Fruit fly (Drosophila melanogaster) whole organism, embryonic: ENCODE results near the gene Mst36Fb.
A peak's percentile ranks its signal among the peaks of the same experiment; 100 is the strongest.

Experiments used
- BtbVII ChIP-seq: fragments of 200-800 bp; sonication (Bioruptor generic); optimal IDR thresholded peaks from 3 replicates; lab custom pipeline; 2017; ENCODE audit warnings: missing biosample characterization, mild to moderate bottlenecking, missing genetic modification characterization
- Bteb2 ChIP-seq: fragments of 200-800 bp; sonication (Bioruptor generic); optimal IDR thresholded peaks from 2 replicates; lab custom pipeline; 2016; ENCODE audit warnings: missing biosample characterization, missing genetic modification characterization
- CG10147 ChIP-seq: fragments of 200-800 bp; sonication (Bioruptor generic); optimal IDR thresholded peaks from 2 replicates; lab custom pipeline; 2019; ENCODE audit warnings: missing biosample characterization, mild to moderate bottlenecking, missing genetic modification characterization, moderate library complexity
- CG1024 ChIP-seq: fragments of 200-800 bp; sonication (Bioruptor generic); IDR thresholded peaks from 2 replicates; pipeline ENCODE4 v1.3.6; 2022; ENCODE audit warnings: missing biosample characterization, missing genetic modification characterization
- CG11504 ChIP-seq: fragments of 200-800 bp; sonication (Bioruptor generic); optimal IDR thresholded peaks from 3 replicates; lab custom pipeline; 2019; ENCODE audit warnings: missing biosample characterization, mild to moderate bottlenecking, missing genetic modification characterization, moderate library complexity
- CG12071 ChIP-seq: fragments of 200-800 bp; sonication (Bioruptor generic); optimal IDR thresholded peaks from 3 replicates; lab custom pipeline; 2018; ENCODE audit warnings: missing biosample characterization, mild to moderate bottlenecking, missing genetic modification characterization
- CG12942 ChIP-seq: fragments of 200-800 bp; sonication (Bioruptor generic); optimal IDR thresholded peaks from 3 replicates; lab custom pipeline; 2016; ENCODE audit warnings: missing biosample characterization, missing genetic modification characterization
- CG13894 ChIP-seq: fragments of 200-800 bp; sonication (Bioruptor generic); optimal IDR thresholded peaks from 3 replicates; lab custom pipeline; 2018; ENCODE audit warnings: missing biosample characterization, mild to moderate bottlenecking, missing genetic modification characterization, moderate library complexity
- CG14014 ChIP-seq: fragments of 200-800 bp; sonication (Bioruptor generic); IDR thresholded peaks from 2 replicates; pipeline ENCODE4 v1.3.6; 2022; ENCODE audit warnings: missing biosample characterization, missing genetic modification characterization
- CG15011 ChIP-seq: fragments of 200-800 bp; sonication (Bioruptor generic); optimal IDR thresholded peaks from 3 replicates; lab custom pipeline; 2018; ENCODE audit warnings: missing biosample characterization, mild to moderate bottlenecking, missing genetic modification characterization
- CG15514 ChIP-seq: fragments of 200-800 bp; sonication (Bioruptor generic); optimal IDR thresholded peaks from 3 replicates; lab custom pipeline; 2017; ENCODE audit warnings: missing biosample characterization, missing genetic modification characterization, mild to moderate bottlenecking, moderate library complexity, missing genetic modification reagents
- CG15601 ChIP-seq: fragments of 200-800 bp; sonication (Bioruptor generic); optimal IDR thresholded peaks from 3 replicates; lab custom pipeline; 2019; ENCODE audit warnings: missing biosample characterization, mild to moderate bottlenecking, missing genetic modification characterization, moderate library complexity
- CG17568 ChIP-seq: fragments of 200-800 bp; sonication (Bioruptor generic); optimal IDR thresholded peaks from 2 replicates; lab custom pipeline; 2018; ENCODE audit warnings: missing biosample characterization, mild to moderate bottlenecking, missing genetic modification characterization, moderate library complexity
- CG18599 ChIP-seq: fragments of 200-800 bp; sonication (Bioruptor generic); optimal IDR thresholded peaks from 3 replicates; lab custom pipeline; 2017; ENCODE audit warnings: missing biosample characterization, missing genetic modification characterization, mild to moderate bottlenecking, moderate library complexity, missing genetic modification reagents
- CG2120 ChIP-seq: fragments of 200-800 bp; sonication (Bioruptor generic); optimal IDR thresholded peaks from 3 replicates; lab custom pipeline; 2016; ENCODE audit warnings: missing biosample characterization, missing genetic modification characterization
- CG30403 ChIP-seq: fragments of 200-800 bp; sonication (Bioruptor generic); optimal IDR thresholded peaks from 3 replicates; lab custom pipeline; 2016; ENCODE audit warnings: missing biosample characterization, missing genetic modification characterization
- CG3281 ChIP-seq: fragments of 200-800 bp; sonication (Bioruptor generic); optimal IDR thresholded peaks from 3 replicates; lab custom pipeline; 2017; ENCODE audit warnings: missing biosample characterization, mild to moderate bottlenecking, missing genetic modification characterization
- CG33557 ChIP-seq: fragments of 200-800 bp; sonication (Bioruptor generic); optimal IDR thresholded peaks from 2 replicates; lab custom pipeline; 2019; ENCODE audit warnings: missing biosample characterization, mild to moderate bottlenecking, missing genetic modification characterization, moderate library complexity
- CG34376 ChIP-seq: fragments of 200-800 bp; sonication (Bioruptor generic); optimal IDR thresholded peaks from 2 replicates; lab custom pipeline; 2018; ENCODE audit warnings: missing biosample characterization, mild to moderate bottlenecking, missing genetic modification characterization
- CG6765 ChIP-seq: fragments of 200-800 bp; sonication (Bioruptor generic); optimal IDR thresholded peaks from 3 replicates; lab custom pipeline; 2017; ENCODE audit warnings: missing biosample characterization, mild to moderate bottlenecking, missing genetic modification characterization
- CG7556 ChIP-seq: fragments of 200-800 bp; sonication (Bioruptor generic); optimal IDR thresholded peaks from 2 replicates; lab custom pipeline; 2017; ENCODE audit warnings: missing biosample characterization, mild to moderate bottlenecking, missing genetic modification characterization
- CG7963 ChIP-seq: fragments of 200-800 bp; sonication (Bioruptor generic); IDR thresholded peaks from 3 replicates; pipeline ENCODE4 v1.3.6; 2022; ENCODE audit warnings: missing biosample characterization, missing genetic modification characterization; ENCODE audit not compliant: partially characterized antibody
- CG8089 ChIP-seq: fragments of 200-800 bp; sonication (Bioruptor generic); optimal IDR thresholded peaks from 3 replicates; lab custom pipeline; 2016; ENCODE audit warnings: missing biosample characterization, missing genetic modification characterization
- Dbx ChIP-seq: fragments of 200-800 bp; sonication (Bioruptor generic); IDR thresholded peaks from 3 replicates; pipeline ENCODE4 v1.3.6; 2022; ENCODE audit warnings: missing biosample characterization, missing genetic modification characterization
- Ets65A ChIP-seq: fragments of 200-800 bp; sonication (Bioruptor generic); peaks from one replicate; lab custom pipeline; 2016; ENCODE audit warnings: missing biosample characterization, missing genetic modification characterization
- Fer1 ChIP-seq: fragments of 200-800 bp; sonication (Bioruptor generic); optimal IDR thresholded peaks from 2 replicates; lab custom pipeline; 2017; ENCODE audit warnings: missing biosample characterization, mild to moderate bottlenecking, missing genetic modification characterization
- HLHmδ ChIP-seq: fragments of 200-800 bp; sonication (Bioruptor generic); optimal IDR thresholded peaks from 2 replicates; lab custom pipeline; 2018; ENCODE audit warnings: missing biosample characterization, mild to moderate bottlenecking, missing genetic modification characterization, moderate library complexity
- Hmr ChIP-seq: fragments of 200-800 bp; sonication (Bioruptor generic); optimal IDR thresholded peaks from 3 replicates; lab custom pipeline; 2017; ENCODE audit warnings: mild to moderate bottlenecking, missing biosample characterization, missing genetic modification reagents, missing genetic modification characterization
- MBD-R2 ChIP-seq: fragments of 200-800 bp; sonication (Bioruptor generic); IDR thresholded peaks from 2 replicates; pipeline ENCODE4 v1.3.6; 2022; ENCODE audit warnings: missing biosample characterization, missing genetic modification characterization
- Med ChIP-seq: fragments of 200-800 bp; sonication (Bioruptor generic); peaks from one replicate; lab custom pipeline; 2016; ENCODE audit warnings: missing biosample characterization, missing genetic modification characterization, mild to moderate bottlenecking, inconsistent platforms, moderate library complexity
- Meics ChIP-seq: fragments of 200-800 bp; sonication (Bioruptor generic); optimal IDR thresholded peaks from 2 replicates; lab custom pipeline; 2017; ENCODE audit warnings: missing biosample characterization, mild to moderate bottlenecking, missing genetic modification characterization
- PHDP ChIP-seq: fragments of 200-800 bp; sonication (Bioruptor generic); optimal IDR thresholded peaks from 3 replicates; lab custom pipeline; 2018; ENCODE audit warnings: missing biosample characterization, mild to moderate bottlenecking, missing genetic modification characterization, moderate library complexity
- Side ChIP-seq: fragments of 200-800 bp; sonication (Bioruptor generic); optimal IDR thresholded peaks from 2 replicates; lab custom pipeline; 2016; ENCODE audit warnings: missing biosample characterization, missing genetic modification characterization
- amos ChIP-seq: fragments of 200-800 bp; sonication (Bioruptor generic); IDR thresholded peaks from 2 replicates; pipeline ENCODE4 v1.3.6; 2022; ENCODE audit warnings: missing biosample characterization, missing genetic modification characterization; ENCODE audit not compliant: partially characterized antibody
- ap ChIP-seq: fragments of 200-800 bp; sonication (Bioruptor generic); IDR thresholded peaks from 2 replicates; pipeline ENCODE4 v1.3.6; 2022; ENCODE audit warnings: missing biosample characterization, missing genetic modification characterization
- crp ChIP-seq, 2 experiments: fragments of 200-800 bp; sonication (Bioruptor generic); optimal IDR thresholded peaks; 2 replicates in 1 of 2; 3 replicates in 1 of 2; lab custom pipeline; 2017; ENCODE audit warnings: missing biosample characterization in 2 of 2, missing genetic modification characterization in 2 of 2, mild to moderate bottlenecking in 1 of 2, moderate library complexity in 1 of 2
- ewg ChIP-seq: fragments of 200-800 bp; sonication (Bioruptor generic); optimal IDR thresholded peaks from 3 replicates; lab custom pipeline; 2017; ENCODE audit warnings: mild to moderate bottlenecking, missing biosample characterization, missing genetic modification reagents, missing genetic modification characterization
- lab ChIP-seq: fragments of 200-800 bp; sonication (Bioruptor generic); optimal IDR thresholded peaks from 3 replicates; lab custom pipeline; 2017; ENCODE audit warnings: missing biosample characterization, missing genetic modification characterization, mild to moderate bottlenecking, moderate library complexity, missing genetic modification reagents
- mam ChIP-seq: fragments of 200-800 bp; sonication (Bioruptor generic); optimal IDR thresholded peaks from 3 replicates; lab custom pipeline; 2016; ENCODE audit warnings: missing biosample characterization, missing genetic modification characterization
- nom ChIP-seq: fragments of 200-800 bp; sonication (Bioruptor generic); optimal IDR thresholded peaks from 2 replicates; lab custom pipeline; 2017; ENCODE audit warnings: missing biosample characterization, missing genetic modification characterization, mild to moderate bottlenecking, moderate library complexity, missing genetic modification reagents
- sd ChIP-seq: fragments of 200-800 bp; sonication (Bioruptor generic); optimal IDR thresholded peaks from 3 replicates; lab custom pipeline; 2018; ENCODE audit warnings: missing biosample characterization, mild to moderate bottlenecking, missing genetic modification characterization, moderate library complexity
- ssp ChIP-seq: fragments of 200-800 bp; sonication (Bioruptor generic); IDR thresholded peaks from 2 replicates; pipeline ENCODE4 v1.3.6; 2022; ENCODE audit warnings: missing biosample characterization, missing genetic modification characterization
- stc ChIP-seq: fragments of 200-800 bp; sonication (Bioruptor generic); IDR thresholded peaks from 2 replicates; pipeline ENCODE4 v1.3.6; 2022; ENCODE audit warnings: missing biosample characterization, missing genetic modification characterization
- tin ChIP-seq: fragments of 200-800 bp; sonication (Bioruptor generic); optimal IDR thresholded peaks from 3 replicates; lab custom pipeline; 2016; ENCODE audit warnings: missing biosample characterization, missing genetic modification characterization
- unpg ChIP-seq: fragments of 200-800 bp; sonication (Bioruptor generic); optimal IDR thresholded peaks from 3 replicates; lab custom pipeline; 2018; ENCODE audit warnings: missing biosample characterization, mild to moderate bottlenecking, missing genetic modification characterization, moderate library complexity

Mst36Fb gene

dm6 chr2L:18625470-18625869 lies 49.4 kb downstream of the Mst36Fb start (continued):
- TF ChIP-seq stc (GFP tag; lab: Robert Waterston, UW) (no peak; the same call in 1 of the 2 replicates), amos (no peak), CG13894 (tag; lab: Kevin White, UChicago) (no peak), Side (GFP tag; lab: Kevin White, UChicago) (peak; percentile 14), CG11504 (tag; lab: Kevin White, UChicago) (no peak), ap (GFP tag; lab: Robert Waterston, UW) (no peak), CG10147 (GFP tag; lab: Kevin White, UChicago) (no peak), Dbx (no peak), CG33557 (GFP tag; lab: Kevin White, UChicago) (peak; percentile 48), CG30403 (no peak), CG7963 (no peak), unpg (GFP tag; lab: Kevin White, UChicago) (peak; percentile 31), sd (tag; lab: Kevin White, UChicago) (no peak), ewg (GFP tag; lab: Kevin White, UChicago) (no peak), ssp (GFP tag; lab: Robert Waterston, UW) (no peak), CG12942 (GFP tag; lab: Kevin White, UChicago) (no peak)

- TF ChIP-seq CG18599 (GFP tag; lab: Kevin White, UChicago) (peak; percentile 60), CG17568 (GFP tag; lab: Kevin White, UChicago) (peak; percentile 2), crp (GFP tag; optimal IDR thresholded peaks at IDR 0.05; lab: Kevin White, UChicago) (no peak), Med (peak; percentile 69), CG6765 (GFP tag; lab: Kevin White, UChicago) (peak; percentile 21), CG8089 (GFP tag; lab: Kevin White, UChicago) (no peak), MBD-R2 (no peak), Ets65A (GFP tag; lab: Kevin White, UChicago) (peak; percentile 63), HLHmδ (GFP tag; lab: Kevin White, UChicago) (no peak), CG3281 (GFP tag; lab: Kevin White, UChicago) (peak; percentile 7), CG12071 (peak; percentile 45), BtbVII (GFP tag; lab: Kevin White, UChicago) (peak; percentile 51), Fer1 (GFP tag; lab: Kevin White, UChicago) (peak; percentile 48), CG15514 (peak; percentile 8), CG14014 (peak; percentile 11; the same call in 1 of the 2 replicates), Hmr (GFP tag; lab: Kevin White, UChicago) (peak; percentile 46), Meics (GFP tag; lab: Kevin White, UChicago) (peak; percentile 2), Bteb2 (GFP tag; lab: Kevin White, UChicago) (peak; percentile 18), tin (GFP tag; lab: Kevin White, UChicago) (no peak), nom (GFP tag; lab: Kevin White, UChicago) (no peak), CG34376 (GFP tag; lab: Kevin White, UChicago) (no peak), PHDP (tag; lab: Kevin White, UChicago) (peak; percentile 19), CG7556 (GFP tag; lab: Kevin White, UChicago) (peak; percentile 27), CG15011 (GFP tag; lab: Kevin White, UChicago) (peak; percentile 5), mam (GFP tag; lab: Kevin White, UChicago) (no peak), CG15601 (tag; lab: Kevin White, UChicago) (no peak), CG1024 (no peak), lab (GFP tag; lab: Kevin White, UChicago) (peak; percentile 37), CG2120 (GFP tag; lab: Kevin White, UChicago) (peak; percentile 6)
Observed at dm6 chr2L:18625009-18625408, 49.9 kb downstream of the Mst36Fb start.
